Worm (Caenorhabditis elegans) whole organism, L4 larva: ENCODE data around the gene D1054.19.

ENCODE experiments used
- daf-12 ChIP-seq: fragments of 150-350 bp; optimal IDR thresholded peaks from 2 replicates; lab custom pipeline; 2014; ENCODE audit warnings: missing biosample characterization, missing genetic modification reagents, missing genetic modification characterization
- lsy-2 ChIP-seq, 2 experiments: fragments of 150-350 bp in 1 of 2; sonication (generic microtip) in 1 of 2; optimal IDR thresholded peaks; 2 replicates each; lab custom pipeline; 2014 to 2017; ENCODE audit warnings: missing biosample characterization in 2 of 2, missing genetic modification characterization in 2 of 2
- mep-1 ChIP-seq: fragments of 150-350 bp; sonication (generic microtip); optimal IDR thresholded peaks from 3 replicates; lab custom pipeline; 2014; ENCODE audit warnings: missing biosample characterization, missing genetic modification characterization
- nhr-76 ChIP-seq: fragments of 150-350 bp; optimal IDR thresholded peaks from 2 replicates; lab custom pipeline; 2014; ENCODE audit warnings: missing biosample characterization, missing genetic modification characterization
- unc-130 ChIP-seq: sonication (generic microtip); optimal IDR thresholded peaks from 2 replicates; lab custom pipeline; 2016; ENCODE audit warnings: missing genetic modification reagents, missing genetic modification characterization, missing compliant biosample characterization
- zag-1 ChIP-seq: fragments of 150-350 bp; optimal IDR thresholded peaks from 2 replicates; lab custom pipeline; 2014; ENCODE audit warnings: missing biosample characterization, missing genetic modification characterization

DNA sequence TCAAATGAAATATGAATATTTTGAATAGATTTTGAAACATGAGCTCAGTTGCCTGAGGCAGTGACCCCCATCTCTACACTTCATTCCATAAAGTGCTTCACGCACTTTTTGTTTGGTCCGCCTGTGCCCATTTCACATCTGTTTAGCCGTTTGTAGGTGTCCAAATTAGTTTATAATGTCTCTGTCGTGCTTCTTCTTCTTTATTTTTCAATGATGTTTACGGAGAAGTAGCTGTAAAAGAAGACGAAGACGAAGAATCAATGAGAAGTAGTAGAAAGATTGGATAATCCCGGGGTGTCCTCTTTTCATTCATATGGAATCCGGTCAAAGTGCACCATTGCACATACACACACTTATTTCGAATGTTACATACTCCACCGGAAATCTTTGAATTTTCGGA lies 43.8 kb downstream of the D1054.19 start:
- TF ChIP-seq mep-1 (tag; lab: Kevin White, UChicago) (no peak), daf-12 (tag; lab: Kevin White, UChicago) (no peak), nhr-76 (tag; lab: Kevin White, UChicago) (no peak), zag-1 (tag; lab: Kevin White, UChicago) (no peak), unc-130 (GFP tag; lab: Kevin White, UChicago) (no peak), lsy-2 (tag; optimal IDR thresholded peaks at IDR 0.05; lab: Kevin White, UChicago) (no peak)
